Fruit fly (Drosophila melanogaster) whole organism, embryonic: Measurements from ENCODE around the gene CG15160.

Experiments used
- Abd-B ChIP-seq: fragments of 200-800 bp; sonication (Bioruptor generic); optimal IDR thresholded peaks from 2 replicates; lab custom pipeline; 2018; ENCODE audit warnings: missing biosample characterization, mild to moderate bottlenecking, missing genetic modification characterization, moderate library complexity
- Adf1 ChIP-seq: fragments of 200-800 bp; sonication (Bioruptor generic); IDR thresholded peaks from 2 replicates; pipeline ENCODE4 v1.3.6; 2022; ENCODE audit warnings: missing biosample characterization, missing genetic modification characterization
- Aef1 ChIP-seq: fragments of 200-800 bp; sonication (Bioruptor generic); IDR thresholded peaks from 3 replicates; pipeline ENCODE4 v1.3.6; 2022; ENCODE audit warnings: missing biosample characterization, missing genetic modification characterization
- Antp ChIP-seq: fragments of 200-800 bp; sonication (Bioruptor generic); optimal IDR thresholded peaks from 3 replicates; lab custom pipeline; 2016; ENCODE audit warnings: missing biosample characterization, missing genetic modification characterization
- Awh ChIP-seq: fragments of 200-800 bp; sonication (Bioruptor generic); IDR thresholded peaks from 2 replicates; pipeline ENCODE4, ENCODE4 v1.3.6; 2022; ENCODE audit warnings: missing biosample characterization, missing genetic modification characterization
- CG12659 ChIP-seq: fragments of 200-800 bp; sonication (Bioruptor generic); optimal IDR thresholded peaks from 3 replicates; lab custom pipeline; 2017; ENCODE audit warnings: mild to moderate bottlenecking, missing biosample characterization, missing genetic modification reagents, missing genetic modification characterization
- CG13287 ChIP-seq: fragments of 200-800 bp; sonication (Bioruptor generic); IDR thresholded peaks from 2 replicates; pipeline ENCODE4 v1.3.6; 2022; ENCODE audit warnings: missing biosample characterization, missing genetic modification characterization; ENCODE audit not compliant: partially characterized antibody
- CG13775 ChIP-seq: fragments of 200-800 bp; sonication (Bioruptor generic); optimal IDR thresholded peaks from 3 replicates; lab custom pipeline; 2017; ENCODE audit warnings: missing biosample characterization, mild to moderate bottlenecking, missing genetic modification characterization
- CG14667 ChIP-seq: fragments of 200-800 bp; sonication (Bioruptor generic); IDR thresholded peaks from 2 replicates; pipeline ENCODE4 v1.3.6; 2022; ENCODE audit warnings: missing biosample characterization, missing genetic modification characterization
- CG15073 ChIP-seq: fragments of 200-800 bp; sonication (Bioruptor generic); optimal IDR thresholded peaks from 2 replicates; lab custom pipeline; 2016; ENCODE audit warnings: missing biosample characterization, missing genetic modification characterization
- CG15514 ChIP-seq: fragments of 200-800 bp; sonication (Bioruptor generic); optimal IDR thresholded peaks from 3 replicates; lab custom pipeline; 2017; ENCODE audit warnings: missing biosample characterization, missing genetic modification characterization, mild to moderate bottlenecking, moderate library complexity, missing genetic modification reagents
- CG17912 ChIP-seq: fragments of 200-800 bp; sonication (Bioruptor generic); optimal IDR thresholded peaks from 2 replicates; lab custom pipeline; 2018; ENCODE audit warnings: missing biosample characterization, mild to moderate bottlenecking, missing genetic modification characterization
- CG1792 ChIP-seq: fragments of 200-800 bp; sonication (Bioruptor generic); optimal IDR thresholded peaks from 2 replicates; lab custom pipeline; 2016; ENCODE audit warnings: missing biosample characterization, missing genetic modification characterization
- CG18619 ChIP-seq: fragments of 200-800 bp; sonication (Bioruptor generic); optimal IDR thresholded peaks from 3 replicates; lab custom pipeline; 2017; ENCODE audit warnings: missing biosample characterization, mild to moderate bottlenecking, missing genetic modification characterization
- CG31365 ChIP-seq: fragments of 200-800 bp; sonication (Bioruptor generic); optimal IDR thresholded peaks from 2 replicates; lab custom pipeline; 2018; ENCODE audit warnings: missing biosample characterization, mild to moderate bottlenecking, missing genetic modification characterization
- CG32772 ChIP-seq: fragments of 200-800 bp; sonication (Bioruptor generic); IDR thresholded peaks from 2 replicates; pipeline ENCODE4 v1.3.6; 2022; ENCODE audit warnings: missing biosample characterization, missing genetic modification characterization
- CG4404 ChIP-seq: fragments of 200-800 bp; sonication (Bioruptor generic); IDR thresholded peaks from 2 replicates; pipeline ENCODE4 v1.3.6; 2022; ENCODE audit warnings: missing biosample characterization, missing genetic modification characterization
- CG5245 ChIP-seq: fragments of 200-800 bp; sonication (Bioruptor generic); optimal IDR thresholded peaks from 3 replicates; lab custom pipeline; 2016; ENCODE audit warnings: missing biosample characterization, missing genetic modification characterization
- CG9876 ChIP-seq: fragments of 200-800 bp; sonication (Bioruptor generic); optimal IDR thresholded peaks from 2 replicates; lab custom pipeline; 2016; ENCODE audit warnings: missing biosample characterization, missing genetic modification characterization
- D ChIP-seq, 2 experiments: fragments of 200-800 bp in 1 of 2; fragments of >200 bp in 1 of 2; sonication (Bioruptor generic) in 1 of 2; optimal IDR thresholded peaks; 2 replicates in 1 of 2; 3 replicates in 1 of 2; lab custom pipeline; 2017; ENCODE audit warnings: mild to moderate bottlenecking in 1 of 2, missing biosample characterization in 1 of 2, missing genetic modification characterization in 1 of 2, missing genetic modification reagents in 1 of 2
- Doc3 ChIP-seq: fragments of 200-800 bp; sonication (Bioruptor generic); IDR thresholded peaks from 3 replicates; pipeline ENCODE4 v1.3.6; 2022; ENCODE audit warnings: missing biosample characterization, missing genetic modification characterization; ENCODE audit not compliant: partially characterized antibody
- Ets65A ChIP-seq: fragments of 200-800 bp; sonication (Bioruptor generic); peaks from one replicate; lab custom pipeline; 2016; ENCODE audit warnings: missing biosample characterization, missing genetic modification characterization
- Fer1 ChIP-seq: fragments of 200-800 bp; sonication (Bioruptor generic); optimal IDR thresholded peaks from 2 replicates; lab custom pipeline; 2017; ENCODE audit warnings: missing biosample characterization, mild to moderate bottlenecking, missing genetic modification characterization
- Fer2 ChIP-seq: fragments of 200-800 bp; sonication (Bioruptor generic); optimal IDR thresholded peaks from 2 replicates; lab custom pipeline; 2018; ENCODE audit warnings: missing biosample characterization, mild to moderate bottlenecking, missing genetic modification characterization, moderate library complexity
- Fer3 ChIP-seq: fragments of 200-800 bp; sonication (Bioruptor generic); optimal IDR thresholded peaks from 2 replicates; lab custom pipeline; 2018; ENCODE audit warnings: missing biosample characterization, mild to moderate bottlenecking, missing genetic modification characterization, moderate library complexity
- GATAe ChIP-seq: fragments of 200-800 bp; sonication (Bioruptor generic); conservative IDR thresholded peaks from 2 replicates; pipeline ENCODE4 v1.3.6; 2022; ENCODE audit warnings: missing biosample characterization, missing genetic modification characterization
- Med ChIP-seq: fragments of 200-800 bp; sonication (Bioruptor generic); peaks from one replicate; lab custom pipeline; 2016; ENCODE audit warnings: missing biosample characterization, missing genetic modification characterization, mild to moderate bottlenecking, inconsistent platforms, moderate library complexity
- Mes4 ChIP-seq: fragments of 200-800 bp; sonication (Bioruptor generic); optimal IDR thresholded peaks from 2 replicates; lab custom pipeline; 2016; ENCODE audit warnings: missing biosample characterization, missing genetic modification characterization
- NK7.1 ChIP-seq: fragments of 200-800 bp; sonication (Bioruptor generic); optimal IDR thresholded peaks from 3 replicates; lab custom pipeline; 2016; ENCODE audit warnings: missing biosample characterization, missing genetic modification characterization
- PHDP ChIP-seq: fragments of 200-800 bp; sonication (Bioruptor generic); optimal IDR thresholded peaks from 3 replicates; lab custom pipeline; 2018; ENCODE audit warnings: missing biosample characterization, mild to moderate bottlenecking, missing genetic modification characterization, moderate library complexity
- Rx ChIP-seq: fragments of 200-800 bp; sonication (Bioruptor generic); IDR thresholded peaks from 2 replicates; pipeline ENCODE4 v1.3.6; 2022; ENCODE audit warnings: missing biosample characterization, missing genetic modification characterization
- ap ChIP-seq: fragments of 200-800 bp; sonication (Bioruptor generic); IDR thresholded peaks from 2 replicates; pipeline ENCODE4 v1.3.6; 2022; ENCODE audit warnings: missing biosample characterization, missing genetic modification characterization
- bab2 ChIP-seq: fragments of 200-800 bp; sonication (Bioruptor generic); optimal IDR thresholded peaks from 2 replicates; lab custom pipeline; 2016; ENCODE audit warnings: missing biosample characterization, missing genetic modification characterization
- ci ChIP-seq: fragments of 200-800 bp; sonication (Bioruptor generic); IDR thresholded peaks from 3 replicates; pipeline ENCODE4 v1.3.6; 2022; ENCODE audit warnings: missing biosample characterization, missing genetic modification characterization
- exex ChIP-seq: fragments of 200-800 bp; sonication (Bioruptor generic); optimal IDR thresholded peaks from 4 replicates; lab custom pipeline; 2018; ENCODE audit warnings: missing biosample characterization, mild to moderate bottlenecking, missing genetic modification characterization, moderate library complexity
- fd102C ChIP-seq: fragments of 200-800 bp; sonication (Bioruptor generic); optimal IDR thresholded peaks from 2 replicates; lab custom pipeline; 2018; ENCODE audit warnings: missing biosample characterization, mild to moderate bottlenecking, missing genetic modification characterization, moderate library complexity
- gem ChIP-seq: fragments of 200-800 bp; sonication (Bioruptor generic); optimal IDR thresholded peaks from 2 replicates; lab custom pipeline; 2019; ENCODE audit warnings: missing biosample characterization, mild to moderate bottlenecking, missing genetic modification characterization, moderate library complexity
- ind ChIP-seq: fragments of 200-800 bp; sonication (Bioruptor generic); optimal IDR thresholded peaks from 3 replicates; lab custom pipeline; 2016; ENCODE audit warnings: missing biosample characterization, missing genetic modification characterization
- jumu ChIP-seq: fragments of 200-800 bp; sonication (Bioruptor generic); optimal IDR thresholded peaks from 3 replicates; lab custom pipeline; 2016; ENCODE audit warnings: missing biosample characterization, missing genetic modification characterization
- lilli ChIP-seq: fragments of 200-800 bp; sonication (Bioruptor generic); optimal IDR thresholded peaks from 3 replicates; lab custom pipeline; 2016; ENCODE audit warnings: missing biosample characterization, missing genetic modification characterization
- mirr ChIP-seq: fragments of 200-800 bp; sonication (Bioruptor generic); optimal IDR thresholded peaks from 3 replicates; lab custom pipeline; 2018; ENCODE audit warnings: missing biosample characterization, mild to moderate bottlenecking, missing genetic modification characterization
- phol ChIP-seq: fragments of 200-800 bp; sonication (Bioruptor generic); optimal IDR thresholded peaks from 3 replicates; lab custom pipeline; 2018; ENCODE audit warnings: missing biosample characterization, mild to moderate bottlenecking, missing genetic modification characterization, moderate library complexity
- sd ChIP-seq: fragments of 200-800 bp; sonication (Bioruptor generic); optimal IDR thresholded peaks from 3 replicates; lab custom pipeline; 2018; ENCODE audit warnings: missing biosample characterization, mild to moderate bottlenecking, missing genetic modification characterization, moderate library complexity
- so ChIP-seq: fragments of 200-800 bp; sonication (Bioruptor generic); IDR thresholded peaks from 3 replicates; pipeline ENCODE4 v1.3.6; 2022; ENCODE audit warnings: missing biosample characterization, missing genetic modification characterization
- sug ChIP-seq: fragments of 200-800 bp; optimal IDR thresholded peaks from 2 replicates; lab custom pipeline; 2019; ENCODE audit warnings: missing biosample characterization, mild to moderate bottlenecking, missing genetic modification characterization, moderate library complexity
- toy ChIP-seq: fragments of 200-800 bp; sonication (Bioruptor generic); IDR thresholded peaks from 2 replicates; pipeline ENCODE4 v1.3.6; 2022; ENCODE audit warnings: missing biosample characterization, missing genetic modification characterization
- wek ChIP-seq: fragments of 200-800 bp; sonication (Bioruptor generic); optimal IDR thresholded peaks from 3 replicates; lab custom pipeline; 2018; ENCODE audit warnings: missing biosample characterization, mild to moderate bottlenecking, missing genetic modification characterization, moderate library complexity

Gene CG15160

DNA sequence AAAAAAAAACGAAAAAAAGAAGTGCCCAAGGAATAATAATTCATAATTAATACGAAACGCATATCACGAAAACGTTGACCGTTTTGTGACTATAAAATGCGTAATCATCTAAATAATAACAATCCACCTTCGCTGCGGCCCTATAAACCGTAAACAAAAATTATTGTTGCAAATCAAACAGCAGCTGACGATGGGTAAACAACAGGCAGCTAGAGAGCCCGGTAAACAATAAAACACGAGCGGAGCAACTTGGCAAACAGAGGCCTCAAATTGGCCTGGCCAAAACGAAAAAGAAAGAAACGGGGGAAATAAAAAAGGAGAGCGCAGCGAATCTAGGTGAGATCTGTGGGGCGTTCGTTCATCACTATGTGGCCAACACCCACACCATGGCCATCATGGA is 23.1 kb upstream of the CG15160 start (continued):
- no peak for TF ChIP-seq CG15073

DNA sequence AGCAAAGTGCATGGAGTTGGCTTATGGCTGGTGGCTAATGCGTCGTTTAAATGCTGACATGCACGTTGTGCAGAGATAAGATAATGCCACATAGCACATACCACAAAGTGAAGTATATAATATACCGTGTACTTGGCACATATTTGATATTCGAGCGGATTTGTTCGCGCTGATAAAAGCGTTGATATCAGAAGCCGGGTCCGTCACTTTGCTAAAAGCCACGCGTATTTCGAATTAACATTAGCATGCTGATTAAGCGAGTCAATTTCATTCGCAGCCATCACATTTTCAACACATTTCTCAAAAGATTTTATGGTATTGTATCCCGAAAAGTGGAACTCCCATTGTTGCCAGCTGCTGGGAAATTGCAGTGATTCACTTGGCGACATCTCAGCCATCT is 22.0 kb upstream of the CG15160 start:
- no peak for TF ChIP-seq jumu (GFP tag; lab: Kevin White, UChicago)
- TF ChIP-seq sd (tag; lab: Kevin White, UChicago) = peak; percentile 51
- TF ChIP-seq toy (GFP tag; lab: Robert Waterston, UW) = no peak
- TF ChIP-seq PHDP (tag; lab: Kevin White, UChicago) = no peak
- TF ChIP-seq CG15514 (GFP tag; lab: Kevin White, UChicago) = no peak
- TF ChIP-seq Med (GFP tag; lab: Kevin White, UChicago) = peak; percentile 16
- TF ChIP-seq Awh = no peak
- TF ChIP-seq gem (tag; lab: Kevin White, UChicago) = no peak
- peak; percentile 24 for TF ChIP-seq exex
- no peak for TF ChIP-seq CG13775
- TF ChIP-seq mirr (GFP tag; lab: Kevin White, UChicago) = peak; percentile 14
- peak; percentile 10 for TF ChIP-seq sug (tag; lab: Kevin White, UChicago)
- TF ChIP-seq CG18619 (GFP tag; lab: Kevin White, UChicago) = no peak

DNA sequence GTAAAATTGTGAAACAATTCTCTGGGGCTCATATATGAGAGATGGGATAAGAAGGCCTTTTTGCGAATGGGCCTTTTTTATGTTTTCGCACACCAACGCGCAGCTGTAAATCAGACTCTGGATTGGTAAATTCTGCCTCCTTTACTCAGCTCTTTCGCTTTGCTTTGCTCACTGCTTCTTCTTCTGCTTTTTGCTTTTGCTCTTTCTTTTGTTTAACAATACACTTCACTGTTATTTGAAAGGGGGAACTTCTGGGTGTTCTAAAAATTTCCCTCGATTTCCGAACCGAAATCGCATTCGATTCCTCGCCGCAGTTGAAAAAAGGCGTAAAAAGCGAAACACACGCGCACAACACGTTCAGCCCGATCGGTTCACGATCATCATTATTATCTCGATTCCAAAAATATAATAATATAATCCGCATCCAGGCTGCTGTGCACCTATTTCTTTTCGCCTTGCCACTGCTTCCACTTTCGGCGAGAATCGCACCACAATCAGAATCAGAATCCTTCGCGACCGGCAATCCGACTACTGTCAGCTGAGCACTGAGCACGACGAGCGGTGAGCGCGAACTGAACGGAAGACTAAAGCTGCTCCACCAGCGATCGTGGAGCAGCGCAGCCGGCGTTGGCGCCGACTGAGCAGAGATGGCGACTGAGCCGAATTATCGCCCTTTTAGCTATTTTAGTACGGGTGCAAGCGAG is 18.8 kb upstream of the CG15160 start:
- TF ChIP-seq Fer3 (tag; lab: Kevin White, UChicago) = no peak
- TF ChIP-seq Adf1 = peak; percentile 98
- no peak for TF ChIP-seq ap (GFP tag; lab: Robert Waterston, UW)
- no peak for TF ChIP-seq CG1792
- no peak for TF ChIP-seq Fer2 (tag; lab: Kevin White, UChicago)
- TF ChIP-seq CG17912 = no peak
- TF ChIP-seq CG9876 (GFP tag; lab: Kevin White, UChicago) = no peak
- TF ChIP-seq D (optimal IDR thresholded peaks at IDR 0.05; lab: Kevin White, UChicago) = no peak
- TF ChIP-seq D (GFP tag; optimal IDR thresholded peaks at IDR 0.05; lab: Kevin White, UChicago) = no peak
- TF ChIP-seq CG5245 (GFP tag; lab: Kevin White, UChicago) = no peak
- no peak for TF ChIP-seq gem (tag; lab: Kevin White, UChicago)
- no peak for TF ChIP-seq CG12659 (GFP tag; lab: Kevin White, UChicago)
- peak; percentile 57; the same call in 1 of the 3 replicates for TF ChIP-seq ci (GFP tag; lab: Robert Waterston, UW)
- no peak for TF ChIP-seq ind
- 0 out of 3 replicates have a peak, but pooled peaks have one; percentile 18 for TF ChIP-seq Doc3
- peak; percentile 45 for TF ChIP-seq Fer1 (GFP tag; lab: Kevin White, UChicago)
- no peak for TF ChIP-seq CG14667 (GFP tag; lab: Robert Waterston, UW)
- TF ChIP-seq bab2 (GFP tag; lab: Kevin White, UChicago) = no peak
- TF ChIP-seq so (GFP tag; lab: Robert Waterston, UW) = no peak; the same call in 2 of the 3 replicates
- no peak for TF ChIP-seq CG31365 (tag; lab: Kevin White, UChicago)
- TF ChIP-seq NK7.1 (GFP tag; lab: Kevin White, UChicago) = no peak
- TF ChIP-seq Antp (GFP tag; lab: Kevin White, UChicago) = no peak
- TF ChIP-seq lilli (GFP tag; lab: Kevin White, UChicago) = no peak
- no peak for TF ChIP-seq wek
- no peak for TF ChIP-seq CG4404 (GFP tag; lab: Robert Waterston, UW)
- TF ChIP-seq phol (tag; lab: Kevin White, UChicago) = no peak
- TF ChIP-seq Rx (GFP tag; lab: Robert Waterston, UW) = no peak
- no peak for TF ChIP-seq CG32772
- no peak for TF ChIP-seq Mes4 (GFP tag; lab: Kevin White, UChicago)
- TF ChIP-seq Abd-B (GFP tag; lab: Kevin White, UChicago) = no peak
- TF ChIP-seq fd102C (GFP tag; lab: Kevin White, UChicago) = no peak
- TF ChIP-seq Aef1 = no peak
- peak; percentile 39; the same call in 1 of the 2 replicates for TF ChIP-seq CG13287 (GFP tag; lab: Robert Waterston, UW)
- TF ChIP-seq Ets65A (GFP tag; lab: Kevin White, UChicago) = peak; percentile 81
- peak; percentile 28; the same call in 1 of the 2 replicates for TF ChIP-seq GATAe (GFP tag; lab: Robert Waterston, UW)
